Fruit fly (Drosophila melanogaster): ENCODE results near the gene Mcm6.
A peak's percentile ranks its signal among the peaks of the same experiment; 100 is the strongest.

Gene Mcm6

DNA sequence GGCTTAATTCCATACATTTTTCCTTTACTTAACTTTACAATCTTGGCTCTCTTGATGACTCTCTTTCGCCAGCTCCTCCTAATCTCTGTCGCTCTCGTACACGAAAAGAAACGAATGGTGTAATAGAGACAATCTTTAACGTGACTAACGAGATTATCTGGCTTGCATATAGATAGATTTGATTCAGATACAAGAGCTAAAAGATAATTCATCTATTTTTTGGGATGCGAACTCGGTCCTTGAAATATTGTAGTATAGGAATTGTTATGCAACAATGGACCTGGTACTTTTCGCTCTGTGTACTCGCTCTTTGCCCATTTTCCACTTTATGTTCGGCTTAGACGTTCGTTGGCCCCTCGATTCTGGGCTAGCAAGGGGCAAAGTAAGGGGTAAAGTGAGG, 37.1 kb downstream of the Mcm6 start (continued):
- TF ChIP-seq Dbx (GFP tag; IDR thresholded peaks at IDR 0.05) (peak; percentile 65; the same call in 2 of the 3 replicates), inv (GFP tag; IDR thresholded peaks at IDR 0.05; ENCODE audit: partially characterized antibody) (no peak), dimm (GFP tag; IDR thresholded peaks at IDR 0.05) (0 out of 2 replicates have a peak, but pooled peaks have one; percentile 25), CG5245 (GFP tag; optimal IDR thresholded peaks at IDR 0.05) (peak; percentile 51), Abd-B (GFP tag; optimal IDR thresholded peaks at IDR 0.05) (peak; percentile 70), pho (GFP tag; optimal IDR thresholded peaks at IDR 0.05) (peak; percentile 80), tx (GFP tag; optimal IDR thresholded peaks at IDR 0.05) (peak; percentile 76), CG10979 (tag; optimal IDR thresholded peaks at IDR 0.05) (peak; percentile 83), fu2 (GFP tag; optimal IDR thresholded peaks at IDR 0.05) (peak; percentile 71), Trl (optimal IDR thresholded peaks at IDR 0.05) (peak; percentile 27 to 62), Trl (GFP tag; optimal IDR thresholded peaks at IDR 0.05) (peak; percentile 65), CG3065 (GFP tag; optimal IDR thresholded peaks at IDR 0.05) (peak; percentile 28), hkb (optimal IDR thresholded peaks at IDR 0.05) (no peak), hkb (GFP tag; IDR thresholded peaks at IDR 0.05) (peak; percentile 85), CG31365 (tag; optimal IDR thresholded peaks at IDR 0.05) (peak; percentile 54), CG13296 (GFP tag; optimal IDR thresholded peaks at IDR 0.05) (peak; percentile 70), ttk (GFP tag; IDR thresholded peaks at IDR 0.05) (peak; percentile 65), Dek (tag; optimal IDR thresholded peaks at IDR 0.05) (peak; percentile 83), CG16863 (GFP tag; optimal IDR thresholded peaks at IDR 0.05) (peak; percentile 82), HLH3B (GFP tag; IDR thresholded peaks at IDR 0.05) (peak; percentile 84), Ada2b (GFP tag; IDR thresholded peaks at IDR 0.05) (peak; percentile 83), CG9215 (GFP tag; IDR thresholded peaks at IDR 0.05) (peak; percentile 61), Deaf1 (tag; optimal IDR thresholded peaks at IDR 0.05) (peak; percentile 80), Aef1 (GFP tag; IDR thresholded peaks at IDR 0.05) (peak; percentile 41; the same call in 1 of the 3 replicates), CG5953 (GFP tag; IDR thresholded peaks at IDR 0.05) (0 out of 2 replicates have a peak, but pooled peaks have one; percentile 4), GATAe (GFP tag; conservative IDR thresholded peaks at IDR 0.05) (no peak), Stat92E (GFP tag; optimal IDR thresholded peaks at IDR 0.05) (peak in 1 of 3 experiments; percentile 15), NC2α (GFP tag; optimal IDR thresholded peaks at IDR 0.05) (peak; percentile 47), Bgb (GFP tag; IDR thresholded peaks at IDR 0.05; ENCODE audit: partially characterized antibody) (no peak), Myb (GFP tag; optimal IDR thresholded peaks at IDR 0.05) (peak; percentile 60), Neu2 (GFP tag; optimal IDR thresholded peaks at IDR 0.05; ENCODE audit: borderline replicate concordance) (no peak), CG10209 (GFP tag; optimal IDR thresholded peaks at IDR 0.05) (peak; percentile 81), CG18619 (GFP tag; optimal IDR thresholded peaks at IDR 0.05) (peak; percentile 74), Six4 (GFP tag; optimal IDR thresholded peaks at IDR 0.05) (peak; percentile 66), wek (GFP tag; optimal IDR thresholded peaks at IDR 0.05) (peak; percentile 54), bbx (GFP tag; IDR thresholded peaks at IDR 0.05; ENCODE audit: partially characterized antibody) (no peak), p53 (GFP tag; optimal IDR thresholded peaks at IDR 0.05) (peak; percentile 33), ash1 (GFP tag; optimal IDR thresholded peaks at IDR 0.05) (peak; percentile 47), HLH54F (GFP tag; optimal IDR thresholded peaks at IDR 0.05) (peak; percentile 73), Poxn (GFP tag; IDR thresholded peaks at IDR 0.05) (no peak), Scr (GFP tag; IDR thresholded peaks at IDR 0.05; ENCODE audit: partially characterized antibody) (no peak), CG4424 (GFP tag; optimal IDR thresholded peaks at IDR 0.05) (peak; percentile 79), YL-1 (GFP tag; optimal IDR thresholded peaks at IDR 0.05) (peak; percentile 14), CG30020 (tag; optimal IDR thresholded peaks at IDR 0.05) (peak; percentile 7), CG9727 (GFP tag; optimal IDR thresholded peaks at IDR 0.05) (peak; percentile 72), CG7271 (tag; optimal IDR thresholded peaks at IDR 0.05) (no peak), sna (GFP tag; IDR thresholded peaks at IDR 0.05; ENCODE audit: partially characterized antibody) (no peak), CG12744 (GFP tag; optimal IDR thresholded peaks at IDR 0.05) (peak; percentile 63), CG33213 (GFP tag; optimal IDR thresholded peaks at IDR 0.05) (peak; percentile 65), CG32772 (GFP tag; IDR thresholded peaks at IDR 0.05) (peak; percentile 75), lilli (GFP tag; optimal IDR thresholded peaks at IDR 0.05) (peak; percentile 78)
